Worm (Caenorhabditis elegans) whole organism, L4/young adult: Measurements from ENCODE around the gene bbs-8.

Experiments used
- dao-5 ChIP-seq: sonication (generic microtip); optimal IDR thresholded peaks from 2 replicates; lab custom pipeline; 2016; ENCODE audit warnings: missing genotype, missing genetic modification characterization, moderate library complexity, missing compliant biosample characterization
- him-1 ChIP-seq: sonication (generic microtip); optimal IDR thresholded peaks from 2 replicates; lab custom pipeline; 2016; ENCODE audit warnings: missing genotype, missing genetic modification reagents, missing genetic modification characterization, missing compliant biosample characterization

DNA sequence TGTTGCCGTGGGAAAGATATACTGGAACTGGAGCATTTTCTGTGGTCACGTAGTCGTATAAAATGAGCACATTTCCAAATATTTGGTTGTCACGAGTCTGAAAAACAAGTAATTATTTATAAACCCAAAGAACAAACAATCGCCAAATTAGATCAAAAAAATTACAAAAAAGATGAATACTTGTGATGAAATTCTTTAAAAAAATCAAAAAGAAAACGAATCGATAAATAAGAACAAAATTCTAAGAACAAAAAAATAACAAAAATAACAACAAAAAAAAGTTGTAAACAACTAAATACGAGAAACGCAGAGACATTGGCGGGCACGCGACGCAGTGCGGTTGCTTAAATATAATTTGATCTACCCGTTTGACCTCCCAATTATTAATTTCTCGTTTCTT, 8.9 kb upstream of the bbs-8 start, which contains the start of gene ZC404.16:
- no peak for TF ChIP-seq dao-5 (tag; lab: Kevin White, UChicago)
- no peak for TF ChIP-seq him-1 (tag; lab: Kevin White, UChicago)
